Comparison of ENCODE assay signal across 3 fruit fly cellular contexts in the genomic region with DNA sequence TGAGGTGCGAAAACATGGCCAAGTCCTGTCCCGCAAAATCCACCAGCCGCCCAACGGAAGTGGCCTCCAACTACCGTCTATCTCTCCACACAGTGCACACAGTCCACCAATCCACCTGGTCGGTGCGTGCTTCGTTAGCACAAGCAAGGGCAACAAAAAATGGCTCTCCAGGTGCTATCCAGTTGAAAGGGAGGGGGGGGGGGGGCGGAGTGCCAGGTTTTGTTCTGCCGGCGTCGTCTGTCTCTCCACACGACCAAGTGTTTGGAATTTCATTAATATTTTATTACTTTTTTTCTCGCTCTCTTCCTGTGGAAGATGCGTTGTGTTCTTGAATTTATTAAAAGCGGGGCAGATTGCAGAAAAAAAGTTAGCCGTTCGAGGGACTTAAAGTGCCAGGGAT.
TF ChIP-seq lines count a peak whose summit lies in the region.

No protein-coding gene starts in this region.

- TF ChIP-seq CTCF in whole organism, embryonic (GFP tag; optimal IDR thresholded peaks at IDR 0.05; lab: Kevin White, UChicago): no peak

TF ChIP-seq in whole organism, embryonic, 481 proteins besides CTCF, POLR2A, EP300 and RAD21:
- no peak for TF ChIP-seq CG18619 (GFP tag; optimal IDR thresholded peaks at IDR 0.05; lab: Kevin White, UChicago)
- 0 out of 3 replicates have a peak, but pooled peaks have one; percentile 6 for TF ChIP-seq ci (GFP tag; IDR thresholded peaks at IDR 0.05; lab: Robert Waterston, UW)
- peak; percentile 51 for TF ChIP-seq crol (GFP tag; IDR thresholded peaks at IDR 0.05; lab: Robert Waterston, UW)

TF ChIP-seq in whole organism, prepupa, 60 proteins besides CTCF, POLR2A, EP300 and RAD21:
- no peak for TF ChIP-seq CG34406 (GFP tag; optimal IDR thresholded peaks at IDR 0.05; lab: Kevin White, UChicago)
- TF ChIP-seq Blimp-1 (GFP tag; optimal IDR thresholded peaks at IDR 0.05; lab: Kevin White, UChicago): no peak
- 0 out of 3 replicates have a peak, but pooled peaks have one; percentile 13 for TF ChIP-seq CG6163 (GFP tag; IDR thresholded peaks at IDR 0.05; lab: Robert Waterston, UW)
- TF ChIP-seq CG8319 (GFP tag; optimal IDR thresholded peaks at IDR 0.05; lab: Kevin White, UChicago): no peak

TF ChIP-seq in whole organism, wandering third instar larva, 38 proteins besides CTCF, POLR2A, EP300 and RAD21:
- TF ChIP-seq OdsH (GFP tag; optimal IDR thresholded peaks at IDR 0.05; lab: Kevin White, UChicago) (no peak), HLH106 (tag; optimal IDR thresholded peaks at IDR 0.05; lab: Kevin White, UChicago) (no peak), Jra (GFP tag; optimal IDR thresholded peaks at IDR 0.05; lab: Kevin White, UChicago) (no peak), Dfd (GFP tag; optimal IDR thresholded peaks at IDR 0.05; lab: Kevin White, UChicago) (peak; percentile 67), psq (GFP tag; optimal IDR thresholded peaks at IDR 0.05; lab: Kevin White, UChicago) (no peak), Sp1 (GFP tag; optimal IDR thresholded peaks at IDR 0.05; lab: Kevin White, UChicago) (no peak)
